Worm (Caenorhabditis elegans) whole organism, L4 larva: Measurements from ENCODE around the gene gstk-1.

Experiments used
- D1046.2 ChIP-seq: fragments of 200-800 bp; sonication (Bioruptor generic); IDR thresholded peaks from 2 replicates; pipeline ENCODE4 v1.3.6; 2022; ENCODE audit warnings: missing genetic modification characterization, missing compliant biosample characterization
- F26F4.8 ChIP-seq: fragments of 200-800 bp; sonication (Bioruptor generic); conservative IDR thresholded peaks from 2 replicates; pipeline ENCODE4 v1.3.6; 2022; ENCODE audit warnings: missing genetic modification characterization, missing compliant biosample characterization
- F49E8.2 ChIP-seq: sonication (generic microtip); optimal IDR thresholded peaks from 2 replicates; lab custom pipeline; 2016; ENCODE audit warnings: missing compliant biosample characterization, mild to moderate bottlenecking, missing genetic modification characterization, borderline replicate concordance
- T26A8.4 ChIP-seq: fragments of 200-800 bp; sonication (Bioruptor generic); IDR thresholded peaks from 2 replicates; pipeline ENCODE4 v1.3.6; 2022; ENCODE audit warnings: missing genetic modification characterization, missing compliant biosample characterization
- Y48G9A.11 ChIP-seq: fragments of 200-800 bp; sonication (Bioruptor generic); IDR thresholded peaks from 2 replicates; pipeline ENCODE4 v1.3.6; 2022; ENCODE audit warnings: missing genetic modification reagents, missing genetic modification characterization, missing compliant biosample characterization
- ZK337.2 ChIP-seq: fragments of 200-800 bp; sonication (Bioruptor generic); IDR thresholded peaks from 2 replicates; pipeline ENCODE4 v1.3.6; 2022; ENCODE audit warnings: missing genetic modification reagents, missing genetic modification characterization, missing compliant biosample characterization
- ZK546.5 ChIP-seq, 2 experiments: sonication (generic microtip); optimal IDR thresholded peaks; 2 replicates each; lab custom pipeline; 2017; ENCODE audit warnings: missing biosample characterization in 2 of 2, missing genetic modification characterization in 2 of 2
- attf-4 ChIP-seq: sonication (generic microtip); optimal IDR thresholded peaks from 3 replicates; lab custom pipeline; 2017; ENCODE audit warnings: missing biosample characterization, missing genetic modification characterization
- ceh-20 ChIP-seq: fragments of 200-800 bp; sonication (Bioruptor generic); IDR thresholded peaks from 2 replicates; pipeline ENCODE4 v1.3.6; 2022; ENCODE audit warnings: missing genetic modification reagents, missing genetic modification characterization, missing compliant biosample characterization
- ceh-32 ChIP-seq: sonication (generic microtip); optimal IDR thresholded peaks from 2 replicates; lab custom pipeline; 2016; ENCODE audit warnings: mild to moderate bottlenecking, missing genetic modification characterization, missing compliant biosample characterization; ENCODE audit not compliant: poor library complexity
- ceh-44 ChIP-seq: fragments of 200-800 bp; sonication (Bioruptor generic); IDR thresholded peaks from 2 replicates; pipeline ENCODE4 v1.3.6; 2022; ENCODE audit warnings: missing genetic modification reagents, missing genetic modification characterization, missing compliant biosample characterization
- ceh-62 ChIP-seq: sonication (generic microtip); optimal IDR thresholded peaks from 2 replicates; lab custom pipeline; 2017; ENCODE audit warnings: missing biosample characterization, missing genetic modification characterization
- cey-2 ChIP-seq: sonication (generic microtip); optimal IDR thresholded peaks from 3 replicates; lab custom pipeline; 2017; ENCODE audit warnings: missing genetic modification characterization, mild to moderate bottlenecking, missing compliant biosample characterization, antibody characterized with exemption, borderline replicate concordance; ENCODE audit not compliant: insufficient read depth
- ctbp-1 ChIP-seq: fragments of 200-800 bp; sonication (Bioruptor generic); IDR thresholded peaks from 2 replicates; pipeline ENCODE4 v1.3.6; 2022; ENCODE audit warnings: missing genetic modification reagents, missing genetic modification characterization, missing compliant biosample characterization
- daf-16 ChIP-seq, 3 experiments: sonication (generic microtip); optimal IDR thresholded peaks; 2 replicates each; lab custom pipeline; 2016 to 2017; ENCODE audit warnings: missing genetic modification characterization in 3 of 3, missing genetic modification reagents in 3 of 3, mild to moderate bottlenecking in 2 of 3, missing compliant biosample characterization in 2 of 3, missing biosample characterization in 1 of 3, moderate library complexity in 1 of 3
- dmd-6 ChIP-seq: fragments of 200-800 bp; sonication (Bioruptor generic); IDR thresholded peaks from 2 replicates; pipeline ENCODE4 v1.3.6; 2022; ENCODE audit warnings: missing genetic modification reagents, missing genetic modification characterization, missing compliant biosample characterization
- dmd-9 ChIP-seq: fragments of 200-800 bp; sonication (Bioruptor generic); IDR thresholded peaks from 2 replicates; pipeline ENCODE4 v1.3.6; 2022; ENCODE audit warnings: missing genetic modification reagents, missing genetic modification characterization, missing compliant biosample characterization
- dve-1 ChIP-seq: sonication (generic microtip); optimal IDR thresholded peaks from 2 replicates; lab custom pipeline; 2017; ENCODE audit warnings: antibody characterized with exemption, mild to moderate bottlenecking, missing genetic modification characterization, missing compliant biosample characterization; ENCODE audit not compliant: insufficient read depth
- hif-1 ChIP-seq, 2 experiments: sonication (generic microtip); optimal IDR thresholded peaks; 2 replicates each; lab custom pipeline; 2016 to 2017; ENCODE audit warnings: missing compliant biosample characterization in 2 of 2, missing genetic modification characterization in 2 of 2, missing genetic modification reagents in 2 of 2, missing genotype in 2 of 2, mild to moderate bottlenecking in 1 of 2
- hmg-1.1 ChIP-seq: fragments of 200-800 bp; sonication (Bioruptor generic); IDR thresholded peaks from 2 replicates; pipeline ENCODE4 v1.3.6; 2022; ENCODE audit warnings: missing genetic modification reagents, missing genetic modification characterization, missing compliant biosample characterization
- jun-1 ChIP-seq: fragments of 150-350 bp; optimal IDR thresholded peaks from 2 replicates; lab custom pipeline; 2014; ENCODE audit warnings: missing biosample characterization, missing genetic modification reagents, missing genetic modification characterization
- lin-13 ChIP-seq: fragments of 150-350 bp; optimal IDR thresholded peaks from 2 replicates; lab custom pipeline; 2014; ENCODE audit warnings: missing biosample characterization, missing genetic modification reagents, missing genetic modification characterization
- lin-29 ChIP-seq: fragments of 200-800 bp; sonication (Bioruptor generic); IDR thresholded peaks from 2 replicates; pipeline ENCODE4 v1.3.6; 2022; ENCODE audit warnings: missing genetic modification reagents, missing genetic modification characterization, missing compliant biosample characterization
- lin-39 ChIP-seq: fragments of 150-350 bp; optimal IDR thresholded peaks from 2 replicates; lab custom pipeline; 2014; ENCODE audit warnings: missing biosample characterization, missing genetic modification reagents, missing genetic modification characterization
- mdt-29 ChIP-seq: fragments of 200-800 bp; sonication (Bioruptor generic); IDR thresholded peaks from 2 replicates; pipeline ENCODE4 v1.3.6; 2022; ENCODE audit warnings: missing genetic modification reagents, missing genetic modification characterization, missing compliant biosample characterization
- mep-1 ChIP-seq: fragments of 150-350 bp; sonication (generic microtip); optimal IDR thresholded peaks from 3 replicates; lab custom pipeline; 2014; ENCODE audit warnings: missing biosample characterization, missing genetic modification characterization
- mes-2 ChIP-seq: sonication (generic microtip); optimal IDR thresholded peaks from 2 replicates; lab custom pipeline; 2016; ENCODE audit warnings: missing genotype, mild to moderate bottlenecking, missing genetic modification characterization, missing compliant biosample characterization; ENCODE audit not compliant: poor library complexity, severe bottlenecking
- nhr-11 ChIP-seq: fragments of 150-350 bp; optimal IDR thresholded peaks from 2 replicates; lab custom pipeline; 2014; ENCODE audit warnings: missing biosample characterization, missing genetic modification characterization
- nhr-28 ChIP-seq: fragments of 150-350 bp; optimal IDR thresholded peaks from 2 replicates; lab custom pipeline; 2014; ENCODE audit warnings: missing biosample characterization, missing genetic modification characterization
- nhr-42 ChIP-seq: fragments of 200-800 bp; sonication (Bioruptor generic); IDR thresholded peaks from 2 replicates; pipeline ENCODE4 v1.3.6; 2022; ENCODE audit warnings: missing genetic modification characterization, missing compliant biosample characterization
- nhr-48 ChIP-seq: sonication (generic microtip); optimal IDR thresholded peaks from 2 replicates; lab custom pipeline; 2016; ENCODE audit warnings: mild to moderate bottlenecking, missing genetic modification characterization, missing compliant biosample characterization
- nhr-6 ChIP-seq: fragments of 150-350 bp; optimal IDR thresholded peaks from 2 replicates; lab custom pipeline; 2014; ENCODE audit warnings: missing biosample characterization, missing genetic modification characterization
- pqm-1 ChIP-seq: sonication (generic microtip); optimal IDR thresholded peaks from 2 replicates; lab custom pipeline; 2017; ENCODE audit warnings: missing biosample characterization, missing genetic modification characterization
- rbr-2 ChIP-seq: sonication (generic microtip); optimal IDR thresholded peaks from 2 replicates; lab custom pipeline; 2016; ENCODE audit warnings: missing genotype, missing genetic modification characterization, missing compliant biosample characterization
- saeg-2 ChIP-seq: fragments of 200-800 bp; sonication (Bioruptor generic); IDR thresholded peaks from 2 replicates; pipeline ENCODE4 v1.3.6; 2022; ENCODE audit warnings: missing genetic modification reagents, missing genetic modification characterization, missing compliant biosample characterization
- skn-1 ChIP-seq: fragments of 150-350 bp; optimal IDR thresholded peaks from 2 replicates; lab custom pipeline; 2014; ENCODE audit warnings: missing biosample characterization, missing genetic modification characterization
- spr-1 ChIP-seq: sonication (generic microtip); optimal IDR thresholded peaks from 2 replicates; lab custom pipeline; 2016; ENCODE audit warnings: mild to moderate bottlenecking, missing genetic modification characterization, missing compliant biosample characterization
- unc-62 ChIP-seq, 3 experiments: fragments of 150-350 bp in 1 of 3; sonication (generic microtip); optimal IDR thresholded peaks in 2 of 3; peaks in 1 of 3; 1 replicate in 1 of 3; 2 replicates in 2 of 3; lab custom pipeline; 2014 to 2017; ENCODE audit warnings: missing biosample characterization in 3 of 3, missing genetic modification characterization in 3 of 3, missing genetic modification reagents in 3 of 3, missing genotype in 1 of 3
- zfp-3 ChIP-seq: fragments of 200-800 bp; sonication (Bioruptor generic); conservative IDR thresholded peaks from 2 replicates; pipeline ENCODE4 v1.3.6; 2022; ENCODE audit warnings: missing genetic modification reagents, missing genetic modification characterization, missing compliant biosample characterization

Gene gstk-1

ce11 chrII:9656210-9656755, at the start of gene gstk-1 (continued):
- TF ChIP-seq D1046.2 (GFP tag; lab: Robert Waterston, UW): no peak
- no peak for TF ChIP-seq nhr-6
- peak; percentile 47; the same call in 1 of the 2 replicates for TF ChIP-seq ceh-20 (GFP tag; lab: Robert Waterston, UW)
- peak in 1 of 2 experiments; percentile 3 for TF ChIP-seq unc-62 (GFP tag; optimal IDR thresholded peaks at IDR 0.05 in 1 of 2; lab: Kevin White, UChicago)
- TF ChIP-seq unc-62 (tag; optimal IDR thresholded peaks at IDR 0.05; lab: Kevin White, UChicago): no peak
- no peak for TF ChIP-seq ctbp-1
- no peak for TF ChIP-seq ceh-32
- no peak for TF ChIP-seq saeg-2 (GFP tag; lab: Robert Waterston, UW)
- no peak for TF ChIP-seq Y48G9A.11 (GFP tag; lab: Robert Waterston, UW)
- peak; percentile 30 for TF ChIP-seq mep-1
- no peak for TF ChIP-seq ceh-62 (tag; lab: Kevin White, UChicago)
- no peak for TF ChIP-seq rbr-2 (tag; lab: Kevin White, UChicago)
- no peak for TF ChIP-seq daf-16 (GFP tag; optimal IDR thresholded peaks at IDR 0.05; lab: Kevin White, UChicago)
- TF ChIP-seq daf-16 (tag; optimal IDR thresholded peaks at IDR 0.05; lab: Kevin White, UChicago): peak; percentile 65
- TF ChIP-seq mdt-29 (GFP tag; lab: Robert Waterston, UW): no peak
- TF ChIP-seq ZK546.5 (tag; optimal IDR thresholded peaks at IDR 0.05; lab: Kevin White, UChicago): no peak
- TF ChIP-seq nhr-11: no peak

ce11 chrII:9607137-9607536, 49.4 kb upstream of the gstk-1 start:
- TF ChIP-seq dve-1 (peak; percentile 69), daf-16 (GFP tag; optimal IDR thresholded peaks at IDR 0.05; lab: Kevin White, UChicago) (no peak), daf-16 (tag; optimal IDR thresholded peaks at IDR 0.05; lab: Kevin White, UChicago) (peak; percentile 70), rbr-2 (tag; lab: Kevin White, UChicago) (no peak), dmd-6 (GFP tag; lab: Robert Waterston, UW) (peak; percentile 15; the same call in 1 of the 2 replicates), nhr-28 (tag; lab: Kevin White, UChicago) (peak; percentile 42)

- TF ChIP-seq mes-2 (tag; lab: Kevin White, UChicago): no peak
- TF ChIP-seq ZK337.2 (GFP tag; lab: Robert Waterston, UW): no peak
- TF ChIP-seq ceh-44 (GFP tag; lab: Robert Waterston, UW): no peak
- no peak for TF ChIP-seq Y48G9A.11 (GFP tag; lab: Robert Waterston, UW)
- TF ChIP-seq hmg-1.1: no peak
- no peak for TF ChIP-seq dmd-9 (GFP tag; lab: Robert Waterston, UW)
- TF ChIP-seq lin-29 (GFP tag; lab: Robert Waterston, UW): no peak
- TF ChIP-seq D1046.2 (GFP tag; lab: Robert Waterston, UW): no peak
- TF ChIP-seq dve-1: no peak
- no peak for TF ChIP-seq cey-2 (tag; lab: Kevin White, UChicago)
Measured at ce11 chrII:9609296-9609695, 47.2 kb upstream of the gstk-1 start, which contains the start of gene pap-2. pap-2 (minus strand) TSS chrII:9609396.

ce11 chrII:9611347-9611923, 45.1 kb upstream of the gstk-1 start, which contains the start of the genes T15H9.5 and T15H9.4:
T15H9.5 (minus strand) TSS chrII:9611447.
T15H9.4 (plus strand) TSS chrII:9611873.
- no peak for TF ChIP-seq zfp-3 (GFP tag; lab: Robert Waterston, UW)
- TF ChIP-seq T26A8.4 (GFP tag; lab: Robert Waterston, UW): no peak
- TF ChIP-seq nhr-48: no peak
- TF ChIP-seq mdt-29 (GFP tag; lab: Robert Waterston, UW): no peak
- TF ChIP-seq F49E8.2 (tag; lab: Kevin White, UChicago): no peak
- TF ChIP-seq attf-4: no peak
- no peak for TF ChIP-seq jun-1 (tag; lab: Kevin White, UChicago)
- no peak for TF ChIP-seq dmd-9 (GFP tag; lab: Robert Waterston, UW)
- TF ChIP-seq pqm-1 (tag; lab: Kevin White, UChicago): no peak
- TF ChIP-seq lin-39 (tag; lab: Kevin White, UChicago): no peak
- TF ChIP-seq spr-1 (tag; lab: Kevin White, UChicago): no peak
- no peak for TF ChIP-seq F26F4.8 (GFP tag; lab: Robert Waterston, UW)
- no peak for TF ChIP-seq nhr-42 (GFP tag; lab: Robert Waterston, UW)
- TF ChIP-seq hif-1 (tag; optimal IDR thresholded peaks at IDR 0.05; lab: Kevin White, UChicago): no peak
- TF ChIP-seq skn-1 (tag; lab: Kevin White, UChicago): no peak
- TF ChIP-seq lin-13 (GFP tag; lab: Kevin White, UChicago): no peak
- no peak for TF ChIP-seq cey-2 (tag; lab: Kevin White, UChicago)
- TF ChIP-seq, all 104 proteins: peak for 0
